Fruit fly (Drosophila melanogaster): Measurements from ENCODE around the gene Idgf3.

The Idgf3 gene

dm6 chr2L:16422657-16423473, 27.8 kb upstream of the Idgf3 start:
- TF ChIP-seq Eip93F (GFP tag; optimal IDR thresholded peaks at IDR 0.05) = no peak
- TF ChIP-seq Ets96B (tag; optimal IDR thresholded peaks at IDR 0.05) = no peak
- no peak for TF ChIP-seq Hr39 (GFP tag; optimal IDR thresholded peaks at IDR 0.05)
- no peak for TF ChIP-seq CG3919 (GFP tag; optimal IDR thresholded peaks at IDR 0.05)
- no peak for TF ChIP-seq OdsH (GFP tag; optimal IDR thresholded peaks at IDR 0.05)
- TF ChIP-seq CG16779 (tag; optimal IDR thresholded peaks at IDR 0.05) = no peak
- TF ChIP-seq CG8632 (GFP tag; optimal IDR thresholded peaks at IDR 0.05) = no peak
- TF ChIP-seq Eip78C (GFP tag) = peak; percentile 12
- TF ChIP-seq Met (GFP tag; optimal IDR thresholded peaks at IDR 0.05) = no peak
- TF ChIP-seq net (GFP tag; optimal IDR thresholded peaks at IDR 0.05) = no peak
- no peak for TF ChIP-seq pdm3 (GFP tag; optimal IDR thresholded peaks at IDR 0.05)
- TF ChIP-seq Sox102F (GFP tag; optimal IDR thresholded peaks at IDR 0.05) = no peak
- no peak for TF ChIP-seq CG8319 (GFP tag; optimal IDR thresholded peaks at IDR 0.05)
- peak; percentile 57 for TF ChIP-seq dac (GFP tag; optimal IDR thresholded peaks at IDR 0.05)
- TF ChIP-seq spab (GFP tag; optimal IDR thresholded peaks at IDR 0.05) = no peak
- TF ChIP-seq achi (GFP tag; optimal IDR thresholded peaks at IDR 0.05) = no peak
- TF ChIP-seq acj6 (GFP tag; optimal IDR thresholded peaks at IDR 0.05) = no peak
- no peak for TF ChIP-seq fd85E (GFP tag; optimal IDR thresholded peaks at IDR 0.05)
- no peak for TF ChIP-seq esn (GFP tag; optimal IDR thresholded peaks at IDR 0.05)
- no peak for TF ChIP-seq lz (GFP tag; optimal IDR thresholded peaks at IDR 0.05)
- TF ChIP-seq CG8119 (GFP tag; IDR thresholded peaks at IDR 0.05) = no peak; the same call in 2 of the 3 replicates
- TF ChIP-seq dsx (GFP tag; optimal IDR thresholded peaks at IDR 0.05; ENCODE audit: poor library complexity, severe bottlenecking) = no peak
- TF ChIP-seq ss (GFP tag; optimal IDR thresholded peaks at IDR 0.05) = peak in 1 of 2 experiments; percentile 24
- TF ChIP-seq CG31627 (GFP tag; optimal IDR thresholded peaks at IDR 0.05) = no peak
- TF ChIP-seq fkh (GFP tag; optimal IDR thresholded peaks at IDR 0.05) = peak; percentile 85

DNA sequence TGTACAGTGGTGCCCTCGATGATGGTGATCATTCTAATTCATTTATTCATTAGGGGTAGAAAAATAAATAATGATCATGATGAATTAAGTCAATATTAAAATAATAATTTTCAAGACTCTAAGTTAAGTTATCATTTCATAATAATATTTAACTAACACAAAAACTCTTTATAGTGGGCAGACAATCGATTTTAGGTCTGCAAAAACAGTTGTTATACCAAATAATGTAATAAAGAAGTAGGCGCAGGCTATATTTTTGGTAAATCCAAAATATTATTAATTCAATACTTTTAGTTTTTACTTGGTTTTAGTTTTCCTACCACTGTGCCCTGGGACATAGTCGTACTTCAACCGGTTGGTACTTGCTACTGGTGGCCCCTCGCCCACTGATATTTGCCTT, 15.1 kb upstream of the Idgf3 start:
- TF ChIP-seq Hr4 (GFP tag; optimal IDR thresholded peaks at IDR 0.05) (peak; percentile 30), CG31627 (GFP tag; optimal IDR thresholded peaks at IDR 0.05) (no peak), pdm3 (GFP tag; optimal IDR thresholded peaks at IDR 0.05) (peak; percentile 21), net (GFP tag; optimal IDR thresholded peaks at IDR 0.05) (peak; percentile 10), cyc (GFP tag; optimal IDR thresholded peaks at IDR 0.05) (no peak), CG6163 (GFP tag; IDR thresholded peaks at IDR 0.05) (0 out of 3 replicates have a peak, but pooled peaks have one; percentile 13), CG11902 (GFP tag; optimal IDR thresholded peaks at IDR 0.05) (no peak), fkh (GFP tag; optimal IDR thresholded peaks at IDR 0.05) (no peak), spab (GFP tag; optimal IDR thresholded peaks at IDR 0.05) (peak; percentile 21), Lpt (GFP tag; optimal IDR thresholded peaks at IDR 0.05) (no peak), Sox102F (GFP tag; optimal IDR thresholded peaks at IDR 0.05) (no peak), CG10631 (GFP tag; optimal IDR thresholded peaks at IDR 0.05) (peak; percentile 40), CG8119 (GFP tag; IDR thresholded peaks at IDR 0.05) (peak; percentile 54; the same call in 2 of the 3 replicates), vri (GFP tag; optimal IDR thresholded peaks at IDR 0.05) (no peak), lz (GFP tag; optimal IDR thresholded peaks at IDR 0.05) (no peak), CG6808 (GFP tag; optimal IDR thresholded peaks at IDR 0.05) (no peak), Sox14 (GFP tag; optimal IDR thresholded peaks at IDR 0.05) (no peak), CG11762 (GFP tag; optimal IDR thresholded peaks at IDR 0.05; ENCODE audit: insufficient read depth) (no peak), fd59A (GFP tag; optimal IDR thresholded peaks at IDR 0.05) (peak; percentile 21), svp (GFP tag) (peak; percentile 47), dac (GFP tag; optimal IDR thresholded peaks at IDR 0.05) (no peak), Blimp-1 (GFP tag; optimal IDR thresholded peaks at IDR 0.05) (no peak), CG34406 (GFP tag; optimal IDR thresholded peaks at IDR 0.05) (no peak), dsx (GFP tag; optimal IDR thresholded peaks at IDR 0.05; ENCODE audit: poor library complexity, severe bottlenecking) (no peak), CG6854 (GFP tag; optimal IDR thresholded peaks at IDR 0.05) (no peak), topi (GFP tag; optimal IDR thresholded peaks at IDR 0.05) (no peak), salr (GFP tag; optimal IDR thresholded peaks at IDR 0.05) (peak in 1 of 2 experiments; percentile 57), CG1621 (tag; optimal IDR thresholded peaks at IDR 0.05) (no peak), acj6 (GFP tag; optimal IDR thresholded peaks at IDR 0.05) (peak; percentile 36), Hr38 (GFP tag; optimal IDR thresholded peaks at IDR 0.05) (no peak), OdsH (GFP tag; optimal IDR thresholded peaks at IDR 0.05) (peak; percentile 27), CG32006 (GFP tag; optimal IDR thresholded peaks at IDR 0.05) (peak; percentile 59), ss (GFP tag; optimal IDR thresholded peaks at IDR 0.05) (peak in 1 of 2 experiments; percentile 8), Ets21C (GFP tag; optimal IDR thresholded peaks at IDR 0.05) (no peak), CG9139 (GFP tag; optimal IDR thresholded peaks at IDR 0.05) (no peak)

Measured in whole organism, prepupa.